Fruit fly (Drosophila melanogaster): ENCODE data around the gene PLCXD.

PLCXD gene

dm6 chr2L:12013741-12014393, 35.4 kb upstream of the PLCXD start:
- TF ChIP-seq gl (tag; optimal IDR thresholded peaks at IDR 0.05) (peak; percentile 85), CG8301 (tag; optimal IDR thresholded peaks at IDR 0.05) (peak; percentile 33), fd96Ca (GFP tag; IDR thresholded peaks at IDR 0.05) (peak; percentile 67; the same call in 2 of the 3 replicates), CG14655 (GFP tag; optimal IDR thresholded peaks at IDR 0.05) (no peak), CG34367 (tag; optimal IDR thresholded peaks at IDR 0.05) (peak; percentile 29), CG10348 (GFP tag; IDR thresholded peaks at IDR 0.05) (no peak), Snoo (tag; optimal IDR thresholded peaks at IDR 0.05) (peak; percentile 62), rn (GFP tag; IDR thresholded peaks at IDR 0.05) (no peak), CG17806 (tag; optimal IDR thresholded peaks at IDR 0.05) (peak; percentile 32), CG8159 (tag; optimal IDR thresholded peaks at IDR 0.05) (peak; percentile 21), Ets98B (GFP tag; IDR thresholded peaks at IDR 0.05) (no peak), CG4496 (GFP tag; IDR thresholded peaks at IDR 0.05) (peak; percentile 68), D1 (tag; optimal IDR thresholded peaks at IDR 0.05) (no peak), CG32121 (GFP tag; IDR thresholded peaks at IDR 0.05) (no peak; the same call in 1 of the 2 replicates), CG9948 (tag; optimal IDR thresholded peaks at IDR 0.05) (no peak), Pif1A (GFP tag; optimal IDR thresholded peaks at IDR 0.05) (peak; percentile 38), CG13204 (GFP tag; optimal IDR thresholded peaks at IDR 0.05) (peak; percentile 98), Pif1B (GFP tag; optimal IDR thresholded peaks at IDR 0.05) (peak; percentile 36), EcR (GFP tag; optimal IDR thresholded peaks at IDR 0.05) (peak; percentile 100), CG12605 (GFP tag; IDR thresholded peaks at IDR 0.05) (peak; percentile 42), CG15710 (tag; optimal IDR thresholded peaks at IDR 0.05) (peak; percentile 30)

DNA sequence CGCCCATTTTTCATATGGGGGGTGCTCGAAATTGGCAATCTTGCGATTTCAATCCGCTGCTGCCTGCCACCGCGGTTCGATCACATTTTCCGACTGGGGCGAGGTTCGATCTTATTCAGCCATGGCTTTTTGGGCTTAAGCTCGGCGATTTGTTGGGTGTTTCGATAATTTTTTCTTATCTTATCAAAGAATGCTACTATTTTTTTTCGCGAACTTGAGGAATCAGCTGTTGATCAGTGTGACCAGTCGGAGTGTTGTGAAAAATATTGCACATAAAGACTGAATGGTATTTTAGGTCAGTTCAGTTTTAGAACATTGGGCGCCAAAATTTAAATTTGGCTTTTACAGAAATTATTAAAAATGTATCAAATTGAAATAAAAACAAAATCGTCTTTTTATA, 28.5 kb upstream of the PLCXD start, which contains the start of gene Wdr81:
Gene Wdr81 (minus strand): TSS at position 226 of the 400 bp plus-strand sequence.
- TF ChIP-seq CG8159 (tag; optimal IDR thresholded peaks at IDR 0.05) (no peak), CG10348 (GFP tag; IDR thresholded peaks at IDR 0.05) (no peak), CG15710 (tag; optimal IDR thresholded peaks at IDR 0.05) (no peak), EcR (GFP tag; optimal IDR thresholded peaks at IDR 0.05) (no peak), CG32121 (GFP tag; IDR thresholded peaks at IDR 0.05) (no peak), gl (tag; optimal IDR thresholded peaks at IDR 0.05) (no peak), D1 (tag; optimal IDR thresholded peaks at IDR 0.05) (no peak), CG8301 (tag; optimal IDR thresholded peaks at IDR 0.05) (no peak), Snoo (tag; optimal IDR thresholded peaks at IDR 0.05) (no peak), Pif1B (GFP tag; optimal IDR thresholded peaks at IDR 0.05) (no peak), CG9948 (tag; optimal IDR thresholded peaks at IDR 0.05) (no peak), CG14655 (GFP tag; optimal IDR thresholded peaks at IDR 0.05) (no peak), CG12605 (GFP tag; IDR thresholded peaks at IDR 0.05) (no peak), CG17806 (tag; optimal IDR thresholded peaks at IDR 0.05) (no peak), Pif1A (GFP tag; optimal IDR thresholded peaks at IDR 0.05) (no peak), rn (GFP tag; IDR thresholded peaks at IDR 0.05) (no peak)

DNA sequence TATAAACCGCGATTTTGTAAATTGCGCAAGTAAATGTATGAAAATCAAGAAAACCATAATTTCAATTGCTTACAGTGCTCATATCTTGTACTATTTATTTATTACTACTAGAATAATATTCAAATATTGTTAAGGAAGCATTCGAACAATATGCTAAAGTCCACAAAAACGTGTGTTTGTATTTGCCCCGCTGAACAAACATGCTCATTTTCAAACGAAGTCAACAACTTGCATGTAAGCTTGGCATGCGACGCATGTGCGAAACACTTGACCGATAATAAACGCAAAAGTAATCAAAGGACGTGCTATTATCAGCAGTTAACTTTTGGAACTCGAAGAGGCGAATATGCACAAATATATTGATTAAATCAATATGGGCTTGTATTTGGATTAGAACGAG, 28.0 kb upstream of the PLCXD start:
- no peak for TF ChIP-seq rn (GFP tag; IDR thresholded peaks at IDR 0.05)
- no peak for TF ChIP-seq CG32121 (GFP tag; IDR thresholded peaks at IDR 0.05)
- TF ChIP-seq gl (tag; optimal IDR thresholded peaks at IDR 0.05), result no peak
- TF ChIP-seq Ets98B (GFP tag; IDR thresholded peaks at IDR 0.05), result no peak
- no peak for TF ChIP-seq Pif1B (GFP tag; optimal IDR thresholded peaks at IDR 0.05)
- no peak for TF ChIP-seq D1 (tag; optimal IDR thresholded peaks at IDR 0.05)
- no peak for TF ChIP-seq CG12605 (GFP tag; IDR thresholded peaks at IDR 0.05)
- no peak for TF ChIP-seq CG9948 (tag; optimal IDR thresholded peaks at IDR 0.05)
- TF ChIP-seq CG14655 (GFP tag; optimal IDR thresholded peaks at IDR 0.05), result no peak
- no peak for TF ChIP-seq CG10348 (GFP tag; IDR thresholded peaks at IDR 0.05)
- TF ChIP-seq CG34367 (tag; optimal IDR thresholded peaks at IDR 0.05), result no peak
- TF ChIP-seq CG13204 (GFP tag; optimal IDR thresholded peaks at IDR 0.05), result no peak
- TF ChIP-seq CG8159 (tag; optimal IDR thresholded peaks at IDR 0.05), result no peak
- no peak for TF ChIP-seq Pif1A (GFP tag; optimal IDR thresholded peaks at IDR 0.05)
- TF ChIP-seq EcR (GFP tag; optimal IDR thresholded peaks at IDR 0.05), result no peak
- TF ChIP-seq Snoo (tag; optimal IDR thresholded peaks at IDR 0.05), result no peak
- no peak for TF ChIP-seq fd96Ca (GFP tag; IDR thresholded peaks at IDR 0.05)

dm6 chr2L:12024104-12024503, 25.1 kb upstream of the PLCXD start:
- TF ChIP-seq Pif1A (GFP tag; optimal IDR thresholded peaks at IDR 0.05), result no peak
- TF ChIP-seq CG13204 (GFP tag; optimal IDR thresholded peaks at IDR 0.05), result no peak
- TF ChIP-seq CG12605 (GFP tag; IDR thresholded peaks at IDR 0.05), result no peak
- no peak for TF ChIP-seq rn (GFP tag; IDR thresholded peaks at IDR 0.05)
- TF ChIP-seq CG17806 (tag; optimal IDR thresholded peaks at IDR 0.05), result no peak
- TF ChIP-seq Ets98B (GFP tag; IDR thresholded peaks at IDR 0.05), result no peak
- no peak for TF ChIP-seq CG8301 (tag; optimal IDR thresholded peaks at IDR 0.05)
- no peak for TF ChIP-seq CG15710 (tag; optimal IDR thresholded peaks at IDR 0.05)
- TF ChIP-seq CG14655 (GFP tag; optimal IDR thresholded peaks at IDR 0.05), result no peak
- TF ChIP-seq CG10348 (GFP tag; IDR thresholded peaks at IDR 0.05), result no peak
- TF ChIP-seq CG4496 (GFP tag; IDR thresholded peaks at IDR 0.05), result no peak
- no peak for TF ChIP-seq Pif1B (GFP tag; optimal IDR thresholded peaks at IDR 0.05)
- no peak for TF ChIP-seq D1 (tag; optimal IDR thresholded peaks at IDR 0.05)
- TF ChIP-seq CG8159 (tag; optimal IDR thresholded peaks at IDR 0.05), result no peak
- TF ChIP-seq gl (tag; optimal IDR thresholded peaks at IDR 0.05), result no peak
- TF ChIP-seq CG34367 (tag; optimal IDR thresholded peaks at IDR 0.05), result no peak
- no peak for TF ChIP-seq Snoo (tag; optimal IDR thresholded peaks at IDR 0.05)
- no peak for TF ChIP-seq fd96Ca (GFP tag; IDR thresholded peaks at IDR 0.05)
- no peak for TF ChIP-seq CG9948 (tag; optimal IDR thresholded peaks at IDR 0.05)

dm6 chr2L:12025505-12025904, 23.7 kb upstream of the PLCXD start:
- TF ChIP-seq Ets98B (GFP tag; IDR thresholded peaks at IDR 0.05) (peak; percentile 67), Pif1B (GFP tag; optimal IDR thresholded peaks at IDR 0.05) (no peak), CG8159 (tag; optimal IDR thresholded peaks at IDR 0.05) (peak; percentile 5), CG4496 (GFP tag; IDR thresholded peaks at IDR 0.05) (peak; percentile 80), CG9948 (tag; optimal IDR thresholded peaks at IDR 0.05) (no peak), fd96Ca (GFP tag; IDR thresholded peaks at IDR 0.05) (peak; percentile 53; the same call in 1 of the 3 replicates), CG15710 (tag; optimal IDR thresholded peaks at IDR 0.05) (peak; percentile 5), EcR (GFP tag; optimal IDR thresholded peaks at IDR 0.05) (peak; percentile 66), CG12605 (GFP tag; IDR thresholded peaks at IDR 0.05) (no peak), Snoo (tag; optimal IDR thresholded peaks at IDR 0.05) (no peak), rn (GFP tag; IDR thresholded peaks at IDR 0.05) (no peak), CG8301 (tag; optimal IDR thresholded peaks at IDR 0.05) (peak; percentile 29), Pif1A (GFP tag; optimal IDR thresholded peaks at IDR 0.05) (no peak), CG14655 (GFP tag; optimal IDR thresholded peaks at IDR 0.05) (no peak), CG32121 (GFP tag; IDR thresholded peaks at IDR 0.05) (peak; percentile 41; the same call in 1 of the 2 replicates), CG13204 (GFP tag; optimal IDR thresholded peaks at IDR 0.05) (peak; percentile 24), CG10348 (GFP tag; IDR thresholded peaks at IDR 0.05) (0 out of 2 replicates have a peak, but pooled peaks have one; percentile 7)
